Fruit fly (Drosophila melanogaster) Kc167 (cell line): Measurements from ENCODE around the gene CG33658.

ENCODE experiments used
- Myc ChIP-seq: fragments of >200 bp; optimal IDR thresholded peaks from 2 replicates; lab custom pipeline; 2017; ENCODE audit warnings: missing external identifiers
- Sin3A ChIP-seq: fragments of >200 bp; optimal IDR thresholded peaks from 2 replicates; lab custom pipeline; 2018; ENCODE audit warnings: missing external identifiers
- h ChIP-seq: fragments of >200 bp; optimal IDR thresholded peaks from 3 replicates; lab custom pipeline; 2018; ENCODE audit warnings: missing external identifiers
- insv ChIP-seq: fragments of >200 bp; optimal IDR thresholded peaks from 3 replicates; lab custom pipeline; 2018; ENCODE audit warnings: missing external identifiers
- psq ChIP-seq: fragments of >200 bp; optimal IDR thresholded peaks from 2 replicates; lab custom pipeline; 2017; ENCODE audit warnings: missing external identifiers
- ttk ChIP-seq: sonication (Bioruptor generic); optimal IDR thresholded peaks from 2 replicates; lab custom pipeline; 2017; ENCODE audit warnings: missing external identifiers

Gene CG33658

DNA sequence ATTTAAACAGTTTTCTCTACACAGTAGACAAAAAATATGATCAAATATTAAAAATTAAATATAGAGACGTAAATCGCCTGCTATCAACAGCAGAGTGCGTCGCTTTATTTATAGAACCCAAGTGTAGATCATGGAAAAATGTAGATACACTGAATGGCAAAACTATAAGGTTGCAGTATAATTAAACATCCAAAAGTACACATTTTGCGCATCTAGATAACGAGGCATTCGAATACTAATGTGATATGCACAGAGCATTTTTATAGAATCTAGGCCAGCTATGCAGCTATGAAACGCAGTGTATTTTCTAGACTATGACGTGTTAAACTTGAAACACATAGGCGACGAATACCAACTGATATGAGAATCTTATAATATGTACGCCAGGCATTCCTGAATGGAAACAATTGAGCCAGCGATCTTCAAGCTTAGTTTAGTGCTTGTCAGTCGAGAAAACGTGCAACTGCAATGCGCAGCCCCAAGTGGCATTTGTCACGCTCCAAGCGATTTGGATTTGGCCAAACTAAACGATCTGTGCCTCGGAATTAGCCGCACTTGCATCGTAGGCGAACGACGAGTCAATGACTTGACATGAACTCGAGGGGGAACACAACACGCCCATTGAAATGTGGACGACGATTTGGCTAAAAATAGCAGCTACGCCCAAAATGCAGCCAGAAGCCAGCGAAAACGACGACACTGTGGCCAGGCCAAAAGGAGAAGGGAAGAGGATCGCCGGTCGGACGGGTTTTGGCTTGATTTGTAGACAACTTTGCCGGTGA lies 29.9 kb downstream of the CG33658 start:
- TF ChIP-seq ttk (lab: Kevin White, UChicago) (no peak), psq (no peak), h (lab: Kevin White, UChicago) (no peak), insv (no peak), Sin3A (no peak), Myc (lab: Kevin White, UChicago) (no peak)

DNA sequence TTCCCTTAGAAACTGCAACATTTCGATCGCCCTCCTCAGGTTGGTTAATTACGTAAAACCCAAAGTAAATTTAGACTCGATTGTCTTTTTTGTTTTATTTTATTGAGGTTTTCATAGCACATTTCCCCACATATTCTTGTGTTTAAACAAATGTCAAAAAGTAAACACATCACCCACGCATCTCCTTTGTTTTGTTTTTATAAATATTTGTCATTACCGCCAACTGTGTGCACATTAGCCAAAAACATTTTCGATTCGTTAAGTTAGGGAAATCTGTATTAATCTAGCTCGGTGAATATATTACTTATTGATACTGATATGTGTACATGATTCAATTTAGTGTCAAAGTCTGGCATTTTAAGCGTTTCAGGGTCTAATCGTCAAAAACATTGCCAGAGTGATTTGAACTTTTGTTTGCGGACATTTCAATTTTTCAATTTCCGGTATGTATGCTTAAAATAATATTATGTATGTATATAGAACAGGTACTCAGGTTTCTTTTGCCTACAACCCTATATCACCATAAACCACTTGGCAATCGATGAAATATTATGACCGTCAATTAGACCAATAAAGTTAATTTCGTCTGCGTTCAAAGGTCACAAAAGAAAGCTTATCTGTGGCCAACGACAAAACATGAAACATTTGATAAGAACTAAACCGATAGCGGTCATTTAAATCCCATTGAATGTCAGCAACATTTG lies 31.2 kb downstream of the CG33658 start:
- no peak for TF ChIP-seq ttk (lab: Kevin White, UChicago)
- no peak for TF ChIP-seq Sin3A
- no peak for TF ChIP-seq h (lab: Kevin White, UChicago)
- no peak for TF ChIP-seq insv
- TF ChIP-seq psq = no peak
- no peak for TF ChIP-seq Myc (lab: Kevin White, UChicago)

DNA sequence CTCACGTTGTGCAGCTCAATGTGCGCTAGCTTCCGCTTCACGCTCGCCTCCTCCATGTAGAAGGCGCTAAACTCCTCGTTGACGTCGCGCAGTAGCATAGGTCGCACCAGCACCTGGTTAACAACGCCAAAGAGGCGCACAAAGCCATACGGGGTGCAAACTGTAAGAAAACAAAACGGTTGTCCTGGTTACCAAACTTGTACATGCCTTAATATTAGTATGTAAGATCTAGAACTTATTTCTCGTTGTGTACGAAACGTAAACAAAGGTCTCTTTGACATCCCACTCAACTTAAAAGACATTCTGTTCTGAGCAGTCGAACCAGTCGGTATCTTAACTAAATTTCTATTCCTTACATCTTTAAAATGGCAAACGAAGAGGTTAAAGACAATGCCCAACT lies 33.6 kb downstream of the CG33658 start, which contains the start of gene CG6980:
CG6980 (plus strand) TSS at position 301 of the 400 bp plus-strand sequence.
- TF ChIP-seq ttk (lab: Kevin White, UChicago) = no peak
- no peak for TF ChIP-seq insv
- TF ChIP-seq Myc (lab: Kevin White, UChicago) = no peak
- TF ChIP-seq Sin3A = no peak
- no peak for TF ChIP-seq h (lab: Kevin White, UChicago)
- TF ChIP-seq psq = no peak

DNA sequence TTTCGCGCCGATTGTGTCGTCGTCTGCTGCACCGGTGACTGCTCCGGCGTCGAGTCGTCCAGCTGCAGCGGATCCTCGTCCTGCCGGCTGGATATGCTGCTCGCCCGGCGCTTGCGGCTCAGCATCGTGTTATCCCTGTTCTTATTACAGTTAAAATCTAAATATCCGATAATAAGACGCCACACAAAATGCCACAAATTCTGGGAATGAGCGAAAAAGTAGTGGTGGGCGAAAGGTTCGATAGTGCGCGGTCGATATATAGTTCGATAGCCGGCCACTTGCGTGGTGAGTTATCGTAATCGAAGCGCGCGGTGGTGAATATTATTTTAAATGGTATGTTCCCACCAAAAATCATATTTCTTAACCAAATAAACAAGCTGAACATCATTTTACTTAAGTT lies 35.9 kb downstream of the CG33658 start, which contains the start of gene polybromo:
polybromo (minus strand) TSS at position 212 of the 400 bp plus-strand sequence.
- TF ChIP-seq Sin3A = no peak
- TF ChIP-seq psq = no peak
- TF ChIP-seq Myc (lab: Kevin White, UChicago) = no peak
- TF ChIP-seq insv = no peak
- no peak for TF ChIP-seq h (lab: Kevin White, UChicago)
- no peak for TF ChIP-seq ttk (lab: Kevin White, UChicago)

DNA sequence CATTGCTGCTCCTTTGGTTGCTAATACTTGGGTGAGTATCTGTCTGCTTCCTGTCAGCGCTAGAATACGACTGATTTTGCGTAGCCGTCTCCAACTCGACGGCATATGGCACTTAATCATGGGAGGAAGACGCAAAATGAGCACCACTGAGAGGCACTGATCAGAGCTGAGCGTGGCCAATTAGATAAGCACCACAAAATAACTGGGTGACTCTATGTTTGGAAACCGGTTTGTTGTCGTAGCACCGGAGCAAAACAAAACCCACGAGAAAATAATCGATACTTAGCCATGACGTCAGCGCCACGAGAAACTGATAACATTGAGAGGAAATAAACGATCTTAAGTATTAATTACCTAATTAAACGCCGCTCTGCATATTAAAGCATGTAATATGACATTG lies 41.5 kb downstream of the CG33658 start, which contains the start of gene Ude:
Ude (minus strand) TSS at position 166 of the 400 bp plus-strand sequence.
- TF ChIP-seq insv (no peak), h (lab: Kevin White, UChicago) (no peak), psq (no peak), ttk (lab: Kevin White, UChicago) (no peak), Myc (lab: Kevin White, UChicago) (no peak), Sin3A (no peak)

DNA sequence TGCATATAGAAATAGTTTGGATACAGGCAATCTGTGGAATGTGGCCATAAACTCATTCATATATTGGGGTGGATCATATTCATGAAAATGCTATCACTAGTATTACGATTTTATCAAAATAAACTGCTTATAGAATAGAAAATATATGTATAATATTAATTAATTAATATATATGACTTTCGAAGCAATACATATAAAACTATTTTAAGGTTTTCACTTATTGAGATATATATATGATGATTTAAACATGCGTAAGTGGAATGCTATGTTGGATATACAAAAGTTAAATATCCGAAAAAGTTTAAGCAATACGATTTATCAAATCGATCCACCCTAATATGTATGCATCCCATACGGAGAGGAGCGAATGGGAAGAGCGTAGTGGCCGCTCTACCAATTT lies 42.4 kb downstream of the CG33658 start:
- TF ChIP-seq h (lab: Kevin White, UChicago) = no peak
- TF ChIP-seq Myc (lab: Kevin White, UChicago) = no peak
- no peak for TF ChIP-seq ttk (lab: Kevin White, UChicago)
- no peak for TF ChIP-seq Sin3A
- no peak for TF ChIP-seq psq
- TF ChIP-seq insv = no peak
